Worm (Caenorhabditis elegans) whole organism, L4 larva: ENCODE measurements around the gene sdz-19.

Experiments used
- ama-1 ChIP-seq: fragments of 150-350 bp; optimal IDR thresholded peaks from 2 replicates; lab custom pipeline; 2014; ENCODE audit warnings: inconsistent platforms, mixed read lengths
- daf-12 ChIP-seq: fragments of 150-350 bp; optimal IDR thresholded peaks from 2 replicates; lab custom pipeline; 2014; ENCODE audit warnings: missing biosample characterization, missing genetic modification reagents, missing genetic modification characterization
- dpl-1 ChIP-seq: fragments of 150-350 bp; optimal IDR thresholded peaks from 2 replicates; lab custom pipeline; 2014; ENCODE audit warnings: missing biosample characterization, missing genetic modification reagents, missing genetic modification characterization
- fkh-10 ChIP-seq: fragments of 150-350 bp; optimal IDR thresholded peaks from 2 replicates; lab custom pipeline; 2014; ENCODE audit warnings: missing biosample characterization, missing genetic modification reagents, missing genetic modification characterization
- hlh-11 ChIP-seq: fragments of 200-800 bp; sonication (Bioruptor generic); optimal IDR thresholded peaks from 2 replicates; lab custom pipeline; 2018; ENCODE audit warnings: mild to moderate bottlenecking, missing genetic modification characterization, missing compliant biosample characterization
- mxl-3 ChIP-seq: fragments of 200-800 bp; sonication (Bioruptor generic); optimal IDR thresholded peaks from 2 replicates; lab custom pipeline; 2018; ENCODE audit warnings: mild to moderate bottlenecking, missing genetic modification characterization, missing compliant biosample characterization
- nhr-237 ChIP-seq: sonication (generic microtip); optimal IDR thresholded peaks from 2 replicates; lab custom pipeline; 2017; ENCODE audit warnings: missing biosample characterization, missing genetic modification characterization
- nhr-6 ChIP-seq: fragments of 150-350 bp; optimal IDR thresholded peaks from 2 replicates; lab custom pipeline; 2014; ENCODE audit warnings: missing biosample characterization, missing genetic modification characterization

ce11 chrX:12466769-12467168 lies 36.4 kb downstream of the sdz-19 start, which contains the start of gene cdf-2:
- no peak for TF ChIP-seq dpl-1 (GFP tag; lab: Kevin White, UChicago)
- no peak for TF ChIP-seq ama-1 (lab: Kevin White, UChicago)
- TF ChIP-seq hlh-11 (tag; lab: Kevin White, UChicago) = peak; percentile 66
- no peak for TF ChIP-seq nhr-6 (tag; lab: Kevin White, UChicago)
- TF ChIP-seq mxl-3 (GFP tag; lab: Kevin White, UChicago) = no peak
- no peak for TF ChIP-seq nhr-237 (tag; lab: Kevin White, UChicago)
- no peak for TF ChIP-seq fkh-10 (GFP tag; lab: Kevin White, UChicago)
- TF ChIP-seq daf-12 (tag; lab: Kevin White, UChicago) = no peak
